Fruit fly (Drosophila melanogaster) whole organism, wandering third instar larva: Measurements from ENCODE around the gene Pgant2.
"Not testable (repeated sequence)": the region's sequence is repeated elsewhere in the genome, so short reads cannot be mapped to it uniquely, and the experiment has no call there.

Experiments used
- Abd-B ChIP-seq: fragments of >200 bp; optimal IDR thresholded peaks from 2 replicates; lab custom pipeline; 2017; ENCODE audit warnings: missing biosample characterization, missing genetic modification characterization
- CrebA ChIP-seq: fragments of 200-800 bp; sonication (Bioruptor generic); optimal IDR thresholded peaks from 2 replicates; lab custom pipeline; 2016; ENCODE audit warnings: missing biosample characterization, mild to moderate bottlenecking, missing genetic modification characterization, borderline replicate concordance
- Dfd ChIP-seq: fragments of >200 bp; optimal IDR thresholded peaks from 2 replicates; lab custom pipeline; 2017; ENCODE audit warnings: missing biosample characterization, missing genetic modification characterization
- Dif ChIP-seq: fragments of 200-275, 200-300 bp; sonication (Bioruptor generic); optimal IDR thresholded peaks from 2 replicates; lab custom pipeline; 2018; ENCODE audit warnings: missing biosample characterization, missing genetic modification characterization; ENCODE audit not compliant: partially characterized antibody
- Hnf4 ChIP-seq: fragments of 200-800 bp; sonication (Bioruptor generic); optimal IDR thresholded peaks from 2 replicates; lab custom pipeline; 2016; ENCODE audit warnings: missing biosample characterization, mild to moderate bottlenecking, missing genetic modification characterization
- Hr78 ChIP-seq: fragments of >200 bp; optimal IDR thresholded peaks from 2 replicates; lab custom pipeline; 2017; ENCODE audit warnings: missing biosample characterization, missing genetic modification characterization
- Mio ChIP-seq: sonication (Bioruptor generic); optimal IDR thresholded peaks from 2 replicates; lab custom pipeline; 2016; ENCODE audit warnings: missing biosample characterization, missing genetic modification characterization
- Myc ChIP-seq: fragments of >200 bp; optimal IDR thresholded peaks from 2 replicates; lab custom pipeline; 2017
- OdsH ChIP-seq: fragments of 200-800 bp; sonication (Bioruptor generic); optimal IDR thresholded peaks from 2 replicates; lab custom pipeline; 2016; ENCODE audit warnings: missing biosample characterization, mild to moderate bottlenecking, missing genetic modification characterization
- Vsx2 ChIP-seq: fragments of 200-300, 225-300 bp; sonication (Bioruptor generic); optimal IDR thresholded peaks from 2 replicates; lab custom pipeline; 2018; ENCODE audit warnings: missing biosample characterization, missing genetic modification characterization; ENCODE audit not compliant: partially characterized antibody
- br ChIP-seq: fragments of 200-800 bp; sonication (Bioruptor generic); optimal IDR thresholded peaks from 2 replicates; lab custom pipeline; 2016; ENCODE audit warnings: missing biosample characterization, missing genetic modification characterization
- brk ChIP-seq: fragments of 200-800 bp; sonication (Bioruptor generic); optimal IDR thresholded peaks from 2 replicates; lab custom pipeline; 2016; ENCODE audit warnings: missing biosample characterization, mild to moderate bottlenecking, missing genetic modification characterization
- dl ChIP-seq, 2 experiments: fragments of 175-275, 200-275 bp in 1 of 2; fragments of 200-275 bp in 1 of 2; sonication (Bioruptor generic); optimal IDR thresholded peaks; lab custom pipeline; 2018; ENCODE audit warnings: mild to moderate bottlenecking in 2 of 2, missing biosample characterization in 2 of 2, missing genetic modification characterization in 2 of 2, moderate library complexity in 2 of 2; ENCODE audit not compliant: partially characterized antibody in 2 of 2, insufficient read depth in 1 of 2
- dmrt93B ChIP-seq: fragments of 200-800 bp; sonication (Bioruptor generic); optimal IDR thresholded peaks from 2 replicates; lab custom pipeline; 2018; ENCODE audit warnings: missing biosample characterization, mild to moderate bottlenecking, missing genetic modification characterization
- dsf ChIP-seq: sonication (Bioruptor generic); optimal IDR thresholded peaks from 2 replicates; lab custom pipeline; 2016; ENCODE audit warnings: missing biosample characterization, missing genetic modification characterization, borderline replicate concordance
- ey ChIP-seq: fragments of 200-800 bp; sonication (Bioruptor generic); optimal IDR thresholded peaks from 2 replicates; lab custom pipeline; 2016; ENCODE audit warnings: missing biosample characterization, missing genetic modification characterization
- foxo ChIP-seq, 2 experiments: fragments of 200-800 bp; sonication (Bioruptor generic); optimal IDR thresholded peaks; 2 replicates in 1 of 2; 3 replicates in 1 of 2; lab custom pipeline; 2016 to 2017; ENCODE audit warnings: missing biosample characterization in 2 of 2, missing genetic modification characterization in 2 of 2
- fru ChIP-seq: fragments of 200-800 bp; sonication (Bioruptor generic); optimal IDR thresholded peaks from 3 replicates; lab custom pipeline; 2016; ENCODE audit warnings: missing biosample characterization, mild to moderate bottlenecking, missing genetic modification characterization
- h ChIP-seq: fragments of 200-800 bp; sonication (Bioruptor generic); optimal IDR thresholded peaks from 3 replicates; lab custom pipeline; 2016; ENCODE audit warnings: missing biosample characterization, mild to moderate bottlenecking, missing genetic modification characterization
- jim ChIP-seq: fragments of 175-275, 200-325 bp; sonication (Bioruptor generic); optimal IDR thresholded peaks from 2 replicates; lab custom pipeline; 2016; ENCODE audit warnings: missing biosample characterization, mild to moderate bottlenecking, missing genetic modification characterization
- lola ChIP-seq: fragments of >200 bp; optimal IDR thresholded peaks from 2 replicates; lab custom pipeline; 2017; ENCODE audit warnings: missing biosample characterization, missing genetic modification characterization
- rgr ChIP-seq: fragments of 200-800 bp; sonication (Bioruptor generic); optimal IDR thresholded peaks from 3 replicates; lab custom pipeline; 2016; ENCODE audit warnings: missing biosample characterization, mild to moderate bottlenecking, missing genetic modification characterization
- sage ChIP-seq: fragments of 200-800 bp; sonication (Bioruptor generic); optimal IDR thresholded peaks from 2 replicates; lab custom pipeline; 2016; ENCODE audit warnings: missing biosample characterization, mild to moderate bottlenecking, missing genetic modification characterization
- sv ChIP-seq: fragments of 200-800 bp; sonication (Bioruptor generic); optimal IDR thresholded peaks from 3 replicates; lab custom pipeline; 2016; ENCODE audit warnings: missing biosample characterization, missing genetic modification characterization
- tai ChIP-seq: sonication (Bioruptor generic); optimal IDR thresholded peaks from 2 replicates; lab custom pipeline; 2016; ENCODE audit warnings: missing biosample characterization, missing genetic modification characterization
- woc ChIP-seq: sonication (Bioruptor generic); optimal IDR thresholded peaks from 2 replicates; lab custom pipeline; 2016; ENCODE audit warnings: missing biosample characterization, mild to moderate bottlenecking, missing genetic modification characterization

The Pgant2 gene

DNA sequence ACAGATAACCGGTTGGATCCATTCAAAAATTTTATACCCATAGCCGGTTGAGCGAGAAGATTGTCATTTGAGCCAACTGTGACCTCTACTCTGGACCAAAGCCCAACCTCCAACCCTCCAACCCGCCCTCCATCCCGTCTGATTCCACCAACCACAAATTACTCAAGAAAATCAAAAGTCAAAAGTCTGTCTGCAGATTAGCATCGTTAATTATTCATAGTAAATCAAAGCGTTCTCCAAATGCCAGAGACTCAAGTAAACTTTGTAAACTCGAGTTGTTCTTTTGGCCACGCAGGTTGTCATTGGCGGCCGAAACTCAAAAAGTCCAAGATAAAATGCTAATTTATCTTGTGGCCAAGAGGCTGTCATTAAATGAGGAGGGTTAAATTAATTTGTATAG lies 8.9 kb downstream of the Pgant2 start:
- TF ChIP-seq tai (GFP tag; lab: Kevin White, UChicago) (no peak), Hr78 (GFP tag; lab: Kevin White, UChicago) (no peak), foxo (GFP tag; optimal IDR thresholded peaks at IDR 0.05; lab: Kevin White, UChicago) (no peak), brk (GFP tag; lab: Kevin White, UChicago) (no peak), dsf (no peak), Myc (lab: Kevin White, UChicago) (no peak), Mio (GFP tag; lab: Kevin White, UChicago) (no peak), OdsH (no peak), dl (GFP tag; optimal IDR thresholded peaks at IDR 0.05; lab: Kevin White, UChicago; ENCODE audit: insufficient read depth in 1 of 2, partially characterized antibody in 2 of 2) (no peak), woc (no peak), CrebA (no peak), jim (no peak), Abd-B (GFP tag; lab: Kevin White, UChicago) (no peak), h (GFP tag; lab: Kevin White, UChicago) (no peak)
- TF ChIP-seq, all 38 proteins: peak for 0

DNA sequence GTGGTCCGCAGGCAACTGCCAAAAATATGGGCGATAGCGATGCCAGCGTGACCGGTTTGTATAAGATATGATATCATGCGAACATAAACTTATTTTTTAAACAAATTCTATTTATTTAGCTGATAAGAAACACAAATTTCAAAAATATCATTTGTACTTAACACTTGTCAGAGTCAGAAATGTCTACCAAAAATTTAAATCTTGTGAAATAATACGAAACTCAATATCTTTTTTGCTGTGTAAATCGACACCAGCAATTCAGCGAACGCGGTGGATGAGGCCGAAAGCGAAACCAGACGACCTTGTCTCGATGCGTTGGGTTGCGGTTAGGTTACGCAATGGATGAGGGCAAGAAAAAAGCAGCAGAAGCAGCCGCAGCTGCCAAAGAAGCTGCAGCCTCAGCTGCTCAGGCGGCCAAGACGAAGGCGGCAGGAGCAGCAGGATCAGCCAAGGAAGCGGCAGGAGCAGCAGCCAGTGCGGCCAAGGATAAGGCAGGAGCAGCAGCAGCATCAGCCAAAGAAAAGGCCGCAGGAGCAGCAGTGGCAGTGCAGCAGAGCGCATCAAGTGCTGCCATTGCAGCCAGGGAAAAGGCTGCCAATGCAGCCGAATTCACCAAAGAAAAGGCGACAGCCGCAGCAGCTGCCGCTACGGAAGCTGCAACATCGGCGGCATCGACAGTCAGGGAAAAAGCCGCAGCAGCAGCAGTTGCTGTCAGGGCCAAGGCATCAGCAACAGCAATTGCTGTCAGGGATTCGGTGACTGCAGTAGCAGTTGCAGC lies 9.8 kb downstream of the Pgant2 start, which contains the start of gene CG31952:
CG31952 (plus strand) TSS at position 167 of the 778 bp plus-strand sequence.
- peak; percentile 31 for TF ChIP-seq rgr (GFP tag; lab: Kevin White, UChicago)
- TF ChIP-seq br (GFP tag; lab: Kevin White, UChicago) = no peak
- no peak for TF ChIP-seq Vsx2 (GFP tag; lab: Kevin White, UChicago)
- peak; percentile 28 for TF ChIP-seq ey (GFP tag; lab: Kevin White, UChicago)
- peak; percentile 54 for TF ChIP-seq h (GFP tag; lab: Kevin White, UChicago)
- no peak for TF ChIP-seq Hnf4
- TF ChIP-seq foxo (GFP tag; optimal IDR thresholded peaks at IDR 0.05; lab: Kevin White, UChicago) = peak in 1 of 2 experiments; percentile 41
- TF ChIP-seq fru = peak; percentile 40

DNA sequence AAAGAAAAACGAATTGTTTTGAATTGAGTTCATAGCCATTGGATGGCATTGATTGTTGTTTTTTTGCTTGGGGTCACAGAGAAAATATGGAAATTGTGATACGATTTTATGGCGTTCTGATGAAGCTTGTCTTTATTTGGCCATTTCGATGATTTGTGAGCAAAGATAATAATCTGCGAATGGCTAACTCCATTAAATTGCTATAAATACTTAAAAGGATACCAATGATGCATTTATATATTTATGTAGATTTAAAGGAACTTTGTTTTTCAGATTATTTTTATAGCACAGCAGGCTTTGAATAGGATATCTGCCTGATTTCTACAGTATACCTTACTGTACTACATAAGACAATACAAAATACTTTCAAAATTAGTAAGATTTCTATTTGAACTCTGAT lies 16.3 kb downstream of the Pgant2 start, which contains the start of gene CG8840:
CG8840 (plus strand) TSS at position 301 of the 400 bp plus-strand sequence.
- TF ChIP-seq dmrt93B (GFP tag; lab: Kevin White, UChicago) (no peak), foxo (GFP tag; optimal IDR thresholded peaks at IDR 0.05; lab: Kevin White, UChicago) (no peak), lola (GFP tag; lab: Kevin White, UChicago) (no peak), Vsx2 (GFP tag; lab: Kevin White, UChicago) (no peak), Dif (no peak), dsf (no peak)

dm6 chr2L:3407722-3408121 lies 18.8 kb downstream of the Pgant2 start:
- TF ChIP-seq Abd-B (GFP tag; lab: Kevin White, UChicago) (no peak), Dfd (GFP tag; lab: Kevin White, UChicago) (peak; percentile 98)

dm6 chr2L:3397594-3398073 lies 28.9 kb downstream of the Pgant2 start, which contains the start of gene CG34175:
Gene CG34175 (plus strand): TSS chr2L:3398023.
- no peak for TF ChIP-seq rgr (GFP tag; lab: Kevin White, UChicago)
- TF ChIP-seq ey (GFP tag; lab: Kevin White, UChicago) = no peak
- no peak for TF ChIP-seq sv (GFP tag; lab: Kevin White, UChicago)
- no peak for TF ChIP-seq Hr78 (GFP tag; lab: Kevin White, UChicago)
- TF ChIP-seq dmrt93B (GFP tag; lab: Kevin White, UChicago) = no peak

DNA sequence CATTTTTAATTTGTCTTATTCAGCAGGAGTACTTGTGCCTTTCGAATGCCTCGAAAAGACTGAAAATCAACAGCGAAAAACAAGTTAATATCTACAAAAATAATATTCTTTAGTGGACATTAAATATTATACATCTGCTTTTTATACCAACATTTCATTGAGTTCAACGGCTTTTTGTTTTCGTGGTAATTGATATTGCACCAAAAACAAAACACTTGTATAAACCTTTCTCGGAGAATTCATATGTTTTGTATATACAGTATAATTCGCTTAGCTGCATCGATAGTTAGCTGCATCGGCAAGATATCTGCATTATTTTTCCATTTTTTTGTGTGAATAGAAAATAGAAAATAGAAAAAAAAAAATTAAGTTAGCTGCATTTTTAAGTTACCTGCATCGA lies 38.1 kb downstream of the Pgant2 start, which contains the start of gene CG42460:
CG42460 (minus strand) TSS at position 101 of the 400 bp plus-strand sequence.
- TF ChIP-seq Dfd (GFP tag; lab: Kevin White, UChicago); Mio (GFP tag; lab: Kevin White, UChicago); sage: not testable (repeated sequence)
